Worm (Caenorhabditis elegans): ENCODE data around the gene cyp-13A8.

Gene cyp-13A8

DNA sequence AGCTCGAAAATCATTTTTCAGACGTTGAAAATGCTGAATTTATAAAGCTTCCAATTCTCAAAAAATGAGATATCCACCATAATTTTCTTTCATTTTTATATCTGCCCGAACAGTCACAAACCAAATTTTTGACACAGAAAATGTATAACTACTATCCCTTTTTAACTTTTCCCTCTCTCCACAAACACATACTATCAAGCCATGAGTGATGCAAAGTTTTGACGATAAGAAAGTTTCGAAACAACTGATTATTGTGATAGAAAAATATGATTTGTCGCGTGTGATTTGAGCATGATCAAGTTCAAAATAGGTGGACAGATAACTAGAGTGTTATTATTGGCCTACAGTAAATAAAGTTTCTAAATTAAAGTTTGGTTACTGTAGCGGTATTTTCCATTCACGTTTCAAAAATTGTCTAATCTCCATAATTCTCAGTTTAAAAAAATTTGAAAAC, at the start of gene cyp-13A8:
TSS of gene cyp-13A8 (minus strand) at position 51 of the 454 bp plus-strand sequence.
- TF ChIP-seq mep-1 (tag; optimal IDR thresholded peaks at IDR 0.05) = no peak
- no peak for TF ChIP-seq ces-1 (GFP tag; optimal IDR thresholded peaks at IDR 0.05)
- TF ChIP-seq ztf-11 (tag; optimal IDR thresholded peaks at IDR 0.05) = no peak
- TF ChIP-seq nhr-76 (tag; optimal IDR thresholded peaks at IDR 0.05) = no peak

- TF ChIP-seq blmp-1 (tag; optimal IDR thresholded peaks at IDR 0.05) (no peak), pha-4 (tag; optimal IDR thresholded peaks at IDR 0.05) (no peak), nhr-237 (tag; optimal IDR thresholded peaks at IDR 0.05) (no peak), unc-39 (tag; optimal IDR thresholded peaks at IDR 0.05) (no peak)
Measured at ce11 chrII:9855620-9856019, 48.3 kb upstream of the cyp-13A8 start, which contains the start of gene chil-4. chil-4 (minus strand) TSS chrII:9855720.

DNA sequence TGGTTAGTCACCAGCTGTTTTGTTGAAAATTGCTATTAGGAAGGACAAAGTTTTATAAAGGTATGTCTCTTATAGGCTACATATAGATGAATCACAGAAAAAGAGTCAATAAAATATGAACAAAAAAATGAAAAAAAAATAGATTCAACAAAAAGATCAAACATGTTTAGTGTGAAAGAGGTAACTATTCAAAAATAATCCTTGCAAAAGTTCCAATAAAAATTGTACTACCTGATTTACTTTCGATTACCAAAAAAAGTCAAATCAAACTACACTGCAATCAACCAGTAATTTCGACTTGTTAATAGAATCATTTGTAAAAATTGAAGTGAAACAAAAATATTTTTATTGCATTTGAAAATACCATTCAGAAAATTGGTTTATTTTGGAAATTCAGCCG, 43.6 kb upstream of the cyp-13A8 start, which contains the start of gene ZK938.10:
TSS of gene ZK938.10 (minus strand) at position 101 of the 400 bp plus-strand sequence.
- no peak for TF ChIP-seq sem-2 (GFP tag; optimal IDR thresholded peaks at IDR 0.05)
- TF ChIP-seq unc-120 (tag; optimal IDR thresholded peaks at IDR 0.05; ENCODE audit: poor library complexity, severe bottlenecking) = no peak
- no peak for TF ChIP-seq flh-1 (GFP tag; optimal IDR thresholded peaks at IDR 0.05)
- no peak for TF ChIP-seq ztf-11 (tag; optimal IDR thresholded peaks at IDR 0.05)
- no peak for TF ChIP-seq nhr-76 (tag; optimal IDR thresholded peaks at IDR 0.05)
- no peak for TF ChIP-seq lsy-2 (tag; optimal IDR thresholded peaks at IDR 0.05)
- no peak for TF ChIP-seq unc-62 (GFP tag; optimal IDR thresholded peaks at IDR 0.05)
- no peak for TF ChIP-seq blmp-1 (tag; optimal IDR thresholded peaks at IDR 0.05)
- TF ChIP-seq nhr-12 (tag; optimal IDR thresholded peaks at IDR 0.05) = no peak
- TF ChIP-seq zip-8 (tag; optimal IDR thresholded peaks at IDR 0.05) = no peak
- TF ChIP-seq lin-32 (GFP tag; optimal IDR thresholded peaks at IDR 0.05) = no peak
- TF ChIP-seq ceh-83 (GFP tag; optimal IDR thresholded peaks at IDR 0.05) = no peak

ce11 chrII:9849497-9849896, 42.1 kb upstream of the cyp-13A8 start, which contains the start of gene old-2:
old-2 (minus strand) TSS chrII:9849597.
- TF ChIP-seq unc-120 (tag; optimal IDR thresholded peaks at IDR 0.05; ENCODE audit: poor library complexity, severe bottlenecking) = no peak
- no peak for TF ChIP-seq pha-4 (tag; optimal IDR thresholded peaks at IDR 0.05)
- TF ChIP-seq nhr-237 (tag; optimal IDR thresholded peaks at IDR 0.05) = no peak
- no peak for TF ChIP-seq elt-1 (tag; optimal IDR thresholded peaks at IDR 0.05; ENCODE audit: borderline replicate concordance, insufficient read depth)
- no peak for TF ChIP-seq cnd-1 (tag; optimal IDR thresholded peaks at IDR 0.05)
- TF ChIP-seq sem-2 (GFP tag; optimal IDR thresholded peaks at IDR 0.05) = no peak
- TF ChIP-seq blmp-1 (tag; optimal IDR thresholded peaks at IDR 0.05) = no peak
- TF ChIP-seq ham-2 (GFP tag; optimal IDR thresholded peaks at IDR 0.05) = no peak
- TF ChIP-seq nhr-76 (tag; optimal IDR thresholded peaks at IDR 0.05) = no peak

DNA sequence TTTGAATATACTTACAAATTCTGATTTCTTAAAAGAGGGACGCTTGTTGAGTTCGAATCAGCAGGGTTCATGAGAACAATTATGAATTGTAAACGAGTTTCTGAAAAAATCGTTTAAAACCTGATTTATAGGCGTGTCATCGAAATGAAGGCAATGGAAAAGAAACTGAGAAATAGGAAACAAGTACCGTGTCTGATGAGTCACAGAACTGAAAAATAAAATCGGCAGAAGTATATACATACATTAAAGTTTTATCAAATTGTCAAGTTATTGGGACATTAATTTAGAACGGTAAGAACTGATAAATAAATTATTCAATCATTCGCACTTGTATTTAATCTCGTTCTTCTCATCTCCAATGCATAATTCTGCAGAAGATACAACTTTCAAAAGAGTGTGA, 37.9 kb upstream of the cyp-13A8 start, which contains the start of gene chil-9:
TSS of gene chil-9 (minus strand) at position 101 of the 400 bp plus-strand sequence.
- TF ChIP-seq ham-2 (GFP tag; optimal IDR thresholded peaks at IDR 0.05) (no peak), unc-62 (GFP tag; optimal IDR thresholded peaks at IDR 0.05) (no peak), nhr-2 (tag; optimal IDR thresholded peaks at IDR 0.05) (no peak), blmp-1 (tag; optimal IDR thresholded peaks at IDR 0.05) (no peak), tbx-8 (GFP tag; optimal IDR thresholded peaks at IDR 0.05) (no peak), snpc-4 (tag; optimal IDR thresholded peaks at IDR 0.05) (no peak), sem-2 (GFP tag; optimal IDR thresholded peaks at IDR 0.05) (no peak), flh-1 (GFP tag; optimal IDR thresholded peaks at IDR 0.05) (no peak), nhr-28 (tag; optimal IDR thresholded peaks at IDR 0.05) (no peak), lin-32 (GFP tag; optimal IDR thresholded peaks at IDR 0.05) (no peak), unc-39 (tag; optimal IDR thresholded peaks at IDR 0.05) (no peak), ceh-83 (GFP tag; optimal IDR thresholded peaks at IDR 0.05) (no peak), bed-3 (GFP tag; optimal IDR thresholded peaks at IDR 0.05) (no peak), ceh-43 (GFP tag; optimal IDR thresholded peaks at IDR 0.05) (no peak), mab-5 (tag; optimal IDR thresholded peaks at IDR 0.05) (no peak)

ce11 chrII:9841985-9842505, 34.7 kb upstream of the cyp-13A8 start, which contains the start of gene rnh-1.2:
rnh-1.2 (minus strand) TSS chrII:9842035.
- TF ChIP-seq unc-39 (tag; optimal IDR thresholded peaks at IDR 0.05) (no peak), lin-13 (tag; optimal IDR thresholded peaks at IDR 0.05) (no peak), ceh-39 (tag; optimal IDR thresholded peaks at IDR 0.05) (no peak), nhr-12 (tag; optimal IDR thresholded peaks at IDR 0.05) (no peak), lsy-2 (tag; optimal IDR thresholded peaks at IDR 0.05) (no peak), drap-1 (GFP tag; optimal IDR thresholded peaks at IDR 0.05) (no peak), snpc-4 (tag; optimal IDR thresholded peaks at IDR 0.05) (no peak), ham-2 (GFP tag; optimal IDR thresholded peaks at IDR 0.05) (no peak), ceh-43 (GFP tag; optimal IDR thresholded peaks at IDR 0.05) (no peak), mab-5 (tag; optimal IDR thresholded peaks at IDR 0.05) (no peak)
